Worm (Caenorhabditis elegans) whole organism, L2 larva: ENCODE measurements around the gene plrg-1.

ENCODE experiments used
- C34F6.9 ChIP-seq: fragments of 150-350 bp; optimal IDR thresholded peaks from 2 replicates; lab custom pipeline; 2014; ENCODE audit warnings: missing biosample characterization, missing genetic modification characterization
- F13H6.1 ChIP-seq: sonication (generic microtip); optimal IDR thresholded peaks from 2 replicates; lab custom pipeline; 2016; ENCODE audit warnings: missing genetic modification characterization, missing compliant biosample characterization
- R02D3.7 ChIP-seq: fragments of 150-350 bp; optimal IDR thresholded peaks from 2 replicates; lab custom pipeline; 2014; ENCODE audit warnings: missing biosample characterization, missing genetic modification characterization
- Y55F3AM.14 ChIP-seq: fragments of 200-800 bp; sonication (Bioruptor generic); optimal IDR thresholded peaks from 2 replicates; lab custom pipeline; 2018; ENCODE audit warnings: mild to moderate bottlenecking, missing genetic modification characterization, missing compliant biosample characterization
- ZK546.5 ChIP-seq: sonication (generic microtip); optimal IDR thresholded peaks from 2 replicates; lab custom pipeline; 2017; ENCODE audit warnings: missing biosample characterization, missing genetic modification characterization
- alr-1 ChIP-seq: fragments of 150-350 bp; optimal IDR thresholded peaks from 2 replicates; lab custom pipeline; 2014; ENCODE audit warnings: missing biosample characterization, missing genetic modification characterization
- aly-2 ChIP-seq: fragments of 150-350 bp; optimal IDR thresholded peaks from 2 replicates; lab custom pipeline; 2014; ENCODE audit warnings: missing biosample characterization, missing genetic modification characterization
- blmp-1 ChIP-seq: sonication (generic microtip); optimal IDR thresholded peaks from 2 replicates; lab custom pipeline; 2017; ENCODE audit warnings: missing genetic modification characterization, mild to moderate bottlenecking, missing compliant biosample characterization, antibody characterized with exemption, moderate library complexity; ENCODE audit not compliant: insufficient read depth
- ceh-16 ChIP-seq: fragments of 150-350 bp; optimal IDR thresholded peaks from 2 replicates; lab custom pipeline; 2014; ENCODE audit warnings: missing biosample characterization, missing genetic modification characterization
- ceh-82 ChIP-seq: fragments of 150-350 bp; optimal IDR thresholded peaks from 2 replicates; lab custom pipeline; 2014; ENCODE audit warnings: missing biosample characterization, missing genetic modification characterization
- crh-2 ChIP-seq: sonication (generic microtip); optimal IDR thresholded peaks from 2 replicates; lab custom pipeline; 2017; ENCODE audit warnings: missing biosample characterization, missing genetic modification characterization
- dmd-4 ChIP-seq: sonication (generic microtip); optimal IDR thresholded peaks from 2 replicates; lab custom pipeline; 2017; ENCODE audit warnings: missing biosample characterization, missing genetic modification characterization
- egl-27 ChIP-seq: sonication (generic microtip); optimal IDR thresholded peaks from 3 replicates; lab custom pipeline; 2017; ENCODE audit warnings: missing biosample characterization, missing genetic modification reagents, missing genetic modification characterization
- elt-1 ChIP-seq: fragments of 150-350 bp; optimal IDR thresholded peaks from 2 replicates; lab custom pipeline; 2014; ENCODE audit warnings: missing biosample characterization, missing genetic modification characterization
- elt-3 ChIP-seq: sonication (generic microtip); optimal IDR thresholded peaks from 2 replicates; lab custom pipeline; 2017; ENCODE audit warnings: missing biosample characterization, missing genetic modification characterization
- fos-1 ChIP-seq: fragments of 150-350 bp; optimal IDR thresholded peaks from 2 replicates; lab custom pipeline; 2014; ENCODE audit warnings: missing biosample characterization, missing genetic modification characterization
- gmeb-1 ChIP-seq: fragments of 150-350 bp; optimal IDR thresholded peaks from 2 replicates; lab custom pipeline; 2014; ENCODE audit warnings: missing biosample characterization, missing genetic modification characterization
- lin-11 ChIP-seq: fragments of 150-350 bp; sonication (generic microtip); optimal IDR thresholded peaks from 2 replicates; lab custom pipeline; 2014; ENCODE audit warnings: missing biosample characterization, missing genetic modification characterization, inconsistent platforms, mixed read lengths
- lin-13 ChIP-seq: fragments of 150-350 bp; optimal IDR thresholded peaks from 2 replicates; lab custom pipeline; 2014; ENCODE audit warnings: missing biosample characterization, missing genetic modification reagents, missing genetic modification characterization
- lin-39 ChIP-seq: fragments of 150-350 bp; optimal IDR thresholded peaks from 2 replicates; lab custom pipeline; 2014; ENCODE audit warnings: missing biosample characterization, missing genetic modification reagents, missing genetic modification characterization
- lsy-2 ChIP-seq, 2 experiments: fragments of 150-350 bp in 1 of 2; sonication (generic microtip) in 1 of 2; optimal IDR thresholded peaks; 2 replicates each; lab custom pipeline; 2014 to 2017; ENCODE audit warnings: missing biosample characterization in 2 of 2, missing genetic modification characterization in 2 of 2
- mab-5 ChIP-seq: fragments of 150-350 bp; optimal IDR thresholded peaks from 2 replicates; lab custom pipeline; 2014; ENCODE audit warnings: missing biosample characterization, missing genetic modification characterization
- mbf-1 ChIP-seq: sonication (generic microtip); optimal IDR thresholded peaks from 2 replicates; lab custom pipeline; 2017; ENCODE audit warnings: missing biosample characterization, missing genetic modification characterization
- mdl-1 ChIP-seq, 2 experiments: fragments of 150-350 bp in 1 of 2; sonication (generic microtip) in 1 of 2; optimal IDR thresholded peaks; 2 replicates each; lab custom pipeline; 2017; ENCODE audit warnings: missing biosample characterization in 2 of 2, missing genetic modification characterization in 2 of 2
- nhr-11 ChIP-seq: fragments of 150-350 bp; optimal IDR thresholded peaks from 2 replicates; lab custom pipeline; 2014; ENCODE audit warnings: missing biosample characterization, missing genetic modification characterization
- nhr-12 ChIP-seq: fragments of 150-350 bp; optimal IDR thresholded peaks from 2 replicates; lab custom pipeline; 2014; ENCODE audit warnings: missing biosample characterization, missing genetic modification characterization
- nhr-129 ChIP-seq: fragments of 150-350 bp; optimal IDR thresholded peaks from 2 replicates; lab custom pipeline; 2014; ENCODE audit warnings: missing biosample characterization, missing genetic modification characterization
- nhr-21 ChIP-seq: fragments of 150-350 bp; optimal IDR thresholded peaks from 2 replicates; lab custom pipeline; 2014; ENCODE audit warnings: missing biosample characterization, missing genetic modification characterization
- nhr-23 ChIP-seq: fragments of 150-350 bp; optimal IDR thresholded peaks from 2 replicates; lab custom pipeline; 2014; ENCODE audit warnings: missing biosample characterization, missing genetic modification reagents, missing genetic modification characterization
- nhr-237 ChIP-seq: fragments of 150-350 bp; optimal IDR thresholded peaks from 2 replicates; lab custom pipeline; 2014; ENCODE audit warnings: missing biosample characterization, missing genetic modification characterization
- nhr-25 ChIP-seq: fragments of 150-350 bp; sonication (generic microtip); optimal IDR thresholded peaks from 3 replicates; lab custom pipeline; 2014; ENCODE audit warnings: missing biosample characterization, missing genetic modification characterization
- nhr-6 ChIP-seq: fragments of 150-350 bp; optimal IDR thresholded peaks from 2 replicates; lab custom pipeline; 2014; ENCODE audit warnings: missing biosample characterization, missing genetic modification characterization
- nhr-77 ChIP-seq: fragments of 150-350 bp; optimal IDR thresholded peaks from 2 replicates; lab custom pipeline; 2014; ENCODE audit warnings: missing biosample characterization, missing genetic modification characterization
- peb-1 ChIP-seq: fragments of 150-350 bp; optimal IDR thresholded peaks from 2 replicates; lab custom pipeline; 2014; ENCODE audit warnings: missing biosample characterization, missing genetic modification characterization
- sem-4 ChIP-seq: fragments of 150-350 bp; optimal IDR thresholded peaks from 2 replicates; lab custom pipeline; 2014; ENCODE audit warnings: missing biosample characterization, missing genetic modification reagents, missing genetic modification characterization
- skn-1 ChIP-seq: sonication (generic microtip); optimal IDR thresholded peaks from 2 replicates; lab custom pipeline; 2017; ENCODE audit warnings: missing biosample characterization, missing genetic modification characterization
- sma-3 ChIP-seq: sonication (generic microtip); optimal IDR thresholded peaks from 2 replicates; lab custom pipeline; 2016; ENCODE audit warnings: missing genetic modification reagents, missing genetic modification characterization, missing compliant biosample characterization
- sma-9 ChIP-seq, 2 experiments: fragments of 150-350 bp in 1 of 2; sonication (generic microtip) in 1 of 2; optimal IDR thresholded peaks; 2 replicates each; lab custom pipeline; 2014 to 2016; ENCODE audit warnings: missing genetic modification characterization in 2 of 2, mild to moderate bottlenecking in 1 of 2, missing biosample characterization in 1 of 2, missing compliant biosample characterization in 1 of 2, missing genetic modification reagents in 1 of 2, moderate library complexity in 1 of 2
- snpc-4 ChIP-seq: fragments of 150-350 bp; optimal IDR thresholded peaks from 2 replicates; lab custom pipeline; 2014; ENCODE audit warnings: missing biosample characterization, missing genetic modification characterization
- unc-39 ChIP-seq: fragments of 150-350 bp; optimal IDR thresholded peaks from 2 replicates; lab custom pipeline; 2014; ENCODE audit warnings: missing biosample characterization, missing genetic modification characterization
- unc-55 ChIP-seq: fragments of 150-350 bp; sonication (generic microtip); optimal IDR thresholded peaks from 3 replicates; lab custom pipeline; 2014; ENCODE audit warnings: missing biosample characterization, missing genetic modification reagents, missing genetic modification characterization
- unc-62 ChIP-seq: fragments of 150-350 bp; optimal IDR thresholded peaks from 2 replicates; lab custom pipeline; 2014; ENCODE audit warnings: missing biosample characterization, missing genetic modification reagents, missing genetic modification characterization
- zag-1 ChIP-seq: fragments of 150-350 bp; optimal IDR thresholded peaks from 2 replicates; lab custom pipeline; 2014; ENCODE audit warnings: missing biosample characterization, missing genetic modification characterization
- ztf-11 ChIP-seq: sonication (generic microtip); optimal IDR thresholded peaks from 2 replicates; lab custom pipeline; 2017; ENCODE audit warnings: missing biosample characterization, missing genetic modification characterization
- ztf-4 ChIP-seq: fragments of 150-350 bp; optimal IDR thresholded peaks from 2 replicates; lab custom pipeline; 2014; ENCODE audit warnings: missing biosample characterization, missing genetic modification characterization

Gene plrg-1

DNA sequence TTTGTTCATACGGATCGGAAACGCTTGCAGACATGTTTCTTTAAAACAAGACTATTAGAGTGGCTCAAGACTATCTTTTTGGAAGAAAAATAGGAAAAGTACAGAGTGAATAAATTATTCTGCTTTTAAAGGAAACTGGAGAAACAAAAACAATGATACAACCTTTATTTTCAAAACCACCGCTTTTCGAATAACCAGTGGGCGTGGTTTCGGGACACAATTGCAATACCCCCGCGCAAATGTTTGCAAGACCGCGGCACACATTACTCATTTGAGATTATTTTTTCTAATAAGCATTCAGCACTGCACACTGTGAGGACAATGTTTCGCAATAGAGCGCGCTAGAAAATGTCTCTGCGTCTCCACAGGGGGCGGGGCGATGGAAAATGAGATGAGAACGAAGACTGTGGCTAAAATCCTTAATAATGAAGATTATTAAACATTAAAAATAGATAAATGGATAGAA is at the start of gene plrg-1:
TSS of gene plrg-1 (minus strand) at position 51 of the 466 bp plus-strand sequence.
- TF ChIP-seq ZK546.5 (peak; percentile 22), elt-1 (tag; lab: Kevin White, UChicago) (no peak), aly-2 (tag; lab: Kevin White, UChicago) (no peak), R02D3.7 (tag; lab: Kevin White, UChicago) (peak; percentile 19), nhr-21 (peak; percentile 70), ceh-82 (peak; percentile 50), lin-13 (peak; percentile 82), dmd-4 (tag; lab: Kevin White, UChicago) (no peak), unc-55 (GFP tag; lab: Kevin White, UChicago) (peak; percentile 95), lin-11 (peak; percentile 88), sma-3 (GFP tag; lab: Kevin White, UChicago) (peak; percentile 90), ztf-4 (tag; lab: Kevin White, UChicago) (peak; percentile 83), sma-9 (GFP tag; optimal IDR thresholded peaks at IDR 0.05; lab: Kevin White, UChicago) (peak; percentile 96), sma-9 (tag; optimal IDR thresholded peaks at IDR 0.05; lab: Kevin White, UChicago) (no peak), zag-1 (tag; lab: Kevin White, UChicago) (peak; percentile 56), nhr-25 (tag; lab: Kevin White, UChicago) (peak; percentile 91), nhr-11 (tag; lab: Kevin White, UChicago) (peak; percentile 53), F13H6.1 (tag; lab: Kevin White, UChicago) (peak; percentile 93), nhr-12 (tag; lab: Kevin White, UChicago) (no peak), C34F6.9 (peak; percentile 89), unc-62 (GFP tag; lab: Kevin White, UChicago) (no peak), peb-1 (tag; lab: Kevin White, UChicago) (no peak), snpc-4 (tag; lab: Kevin White, UChicago) (peak; percentile 74), ceh-16 (tag; lab: Kevin White, UChicago) (peak; percentile 63), Y55F3AM.14 (GFP tag; lab: Kevin White, UChicago) (peak; percentile 7), alr-1 (tag; lab: Kevin White, UChicago) (peak; percentile 1), fos-1 (tag; lab: Kevin White, UChicago) (peak; percentile 54), lin-39 (tag; lab: Kevin White, UChicago) (no peak), nhr-129 (tag; lab: Kevin White, UChicago) (peak; percentile 86), gmeb-1 (tag; lab: Kevin White, UChicago) (peak; percentile 86), elt-3 (tag; lab: Kevin White, UChicago) (no peak), egl-27 (peak; percentile 62), skn-1 (no peak), nhr-23 (tag; lab: Kevin White, UChicago) (no peak), mbf-1 (no peak), mab-5 (peak; percentile 91), sem-4 (tag; lab: Kevin White, UChicago) (peak; percentile 85), nhr-237 (tag; lab: Kevin White, UChicago) (peak; percentile 23), lsy-2 (tag; optimal IDR thresholded peaks at IDR 0.05; lab: Kevin White, UChicago) (peak; percentile 72 to 87), nhr-77 (tag; lab: Kevin White, UChicago) (no peak), ztf-11 (peak; percentile 9), mdl-1 (tag; optimal IDR thresholded peaks at IDR 0.05; lab: Kevin White, UChicago) (peak in 1 of 2 experiments; percentile 30), crh-2 (peak; percentile 83), nhr-6 (tag; lab: Kevin White, UChicago) (peak; percentile 62)
- TF ChIP-seq, all 48 proteins: peak for 31

DNA sequence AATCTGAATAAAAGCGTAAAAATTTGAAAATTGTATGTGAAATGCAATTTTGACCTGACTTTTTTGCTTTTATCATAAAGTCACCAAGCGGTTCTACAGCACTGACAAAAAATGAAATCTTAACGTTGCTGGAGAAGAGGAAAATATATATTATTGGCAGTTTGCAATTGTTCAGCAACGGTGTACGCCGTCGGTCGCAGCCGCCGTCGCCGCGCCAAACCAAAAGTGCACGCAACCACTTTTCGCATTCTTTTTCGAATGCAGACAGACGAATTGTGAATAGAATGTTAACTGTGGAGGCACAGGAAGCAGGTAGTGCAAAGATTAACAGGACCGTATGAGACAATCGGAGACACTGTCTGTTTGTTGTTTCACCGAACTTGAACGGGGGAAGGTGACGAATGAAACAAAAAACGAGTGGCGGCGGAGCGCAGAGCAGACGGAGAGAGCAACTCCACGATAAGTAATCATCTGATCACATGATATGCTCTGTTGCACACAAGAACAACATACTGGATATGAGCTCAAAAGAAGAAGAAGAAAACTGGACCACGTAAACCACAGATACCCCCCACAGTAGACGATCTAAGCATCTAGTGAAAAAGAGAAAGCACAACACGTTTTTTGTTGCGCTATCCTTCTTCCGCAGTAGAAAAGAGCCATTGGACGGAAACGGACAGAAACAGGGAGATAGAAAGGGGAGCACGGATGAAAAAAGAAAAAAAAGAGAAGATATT is 49.4 kb upstream of the plrg-1 start:
- TF ChIP-seq elt-1 (tag; lab: Kevin White, UChicago) (no peak), Y55F3AM.14 (GFP tag; lab: Kevin White, UChicago) (peak; percentile 82), mbf-1 (no peak), nhr-21 (no peak), F13H6.1 (tag; lab: Kevin White, UChicago) (peak; percentile 52), lsy-2 (tag; optimal IDR thresholded peaks at IDR 0.05; lab: Kevin White, UChicago) (peak in 1 of 2 experiments; percentile 21), nhr-6 (tag; lab: Kevin White, UChicago) (no peak), mdl-1 (tag; optimal IDR thresholded peaks at IDR 0.05; lab: Kevin White, UChicago) (no peak), unc-55 (GFP tag; lab: Kevin White, UChicago) (peak; percentile 38), fos-1 (tag; lab: Kevin White, UChicago) (peak; percentile 14), sma-3 (GFP tag; lab: Kevin White, UChicago) (peak; percentile 16), unc-62 (GFP tag; lab: Kevin White, UChicago) (no peak), ceh-16 (tag; lab: Kevin White, UChicago) (no peak), nhr-25 (tag; lab: Kevin White, UChicago) (no peak), nhr-129 (tag; lab: Kevin White, UChicago) (peak; percentile 78), egl-27 (peak; percentile 4), ZK546.5 (no peak), sem-4 (tag; lab: Kevin White, UChicago) (no peak), R02D3.7 (tag; lab: Kevin White, UChicago) (no peak), ceh-82 (no peak), unc-39 (tag; lab: Kevin White, UChicago) (no peak), C34F6.9 (peak; percentile 43), lin-13 (no peak), blmp-1 (tag; lab: Kevin White, UChicago) (peak; percentile 15), elt-3 (tag; lab: Kevin White, UChicago) (no peak), sma-9 (GFP tag; optimal IDR thresholded peaks at IDR 0.05; lab: Kevin White, UChicago) (peak; percentile 8), sma-9 (tag; optimal IDR thresholded peaks at IDR 0.05; lab: Kevin White, UChicago) (no peak), aly-2 (tag; lab: Kevin White, UChicago) (no peak)
- TF ChIP-seq, all 48 proteins: peak for 11
